Worm (Caenorhabditis elegans) whole organism, L3 larva: ENCODE data around the gene dohh-1.

Experiments used
- ZK546.5 ChIP-seq: sonication (generic microtip); optimal IDR thresholded peaks from 2 replicates; lab custom pipeline; 2017; ENCODE audit warnings: missing biosample characterization, missing genetic modification characterization
- ama-1 ChIP-seq: fragments of 150-350 bp; optimal IDR thresholded peaks from 2 replicates; lab custom pipeline; 2018
- ceh-82 ChIP-seq: fragments of 150-350 bp; optimal IDR thresholded peaks from 2 replicates; lab custom pipeline; 2014; ENCODE audit warnings: missing biosample characterization, missing genetic modification characterization
- mdl-1 ChIP-seq: fragments of 150-350 bp; optimal IDR thresholded peaks from 2 replicates; lab custom pipeline; 2014; ENCODE audit warnings: missing biosample characterization, missing genetic modification characterization
- nhr-25 ChIP-seq: sonication (generic microtip); optimal IDR thresholded peaks from 2 replicates; lab custom pipeline; 2017; ENCODE audit warnings: missing biosample characterization, missing genetic modification characterization
- ztf-11 ChIP-seq: fragments of 150-350 bp; optimal IDR thresholded peaks from 2 replicates; lab custom pipeline; 2014; ENCODE audit warnings: missing biosample characterization, missing genetic modification characterization
- ztf-4 ChIP-seq: fragments of 150-350 bp; optimal IDR thresholded peaks from 2 replicates; lab custom pipeline; 2014; ENCODE audit warnings: missing biosample characterization, missing genetic modification characterization

- TF ChIP-seq nhr-25 (tag; lab: Kevin White, UChicago) (peak; percentile 93), mdl-1 (tag; lab: Kevin White, UChicago) (no peak), ceh-82 (tag; lab: Kevin White, UChicago) (no peak), ztf-4 (tag; lab: Kevin White, UChicago) (peak; percentile 54), ztf-11 (tag; lab: Kevin White, UChicago) (no peak), ama-1 (lab: Kevin White, UChicago) (no peak), ZK546.5 (tag; lab: Kevin White, UChicago) (no peak)
These were observed 22.6 kb upstream of the dohh-1 start for ce11 chrII:10557206-10557574.
